Fruit fly (Drosophila melanogaster): Measurements from ENCODE around the gene Cp190.

The Cp190 gene

DNA sequence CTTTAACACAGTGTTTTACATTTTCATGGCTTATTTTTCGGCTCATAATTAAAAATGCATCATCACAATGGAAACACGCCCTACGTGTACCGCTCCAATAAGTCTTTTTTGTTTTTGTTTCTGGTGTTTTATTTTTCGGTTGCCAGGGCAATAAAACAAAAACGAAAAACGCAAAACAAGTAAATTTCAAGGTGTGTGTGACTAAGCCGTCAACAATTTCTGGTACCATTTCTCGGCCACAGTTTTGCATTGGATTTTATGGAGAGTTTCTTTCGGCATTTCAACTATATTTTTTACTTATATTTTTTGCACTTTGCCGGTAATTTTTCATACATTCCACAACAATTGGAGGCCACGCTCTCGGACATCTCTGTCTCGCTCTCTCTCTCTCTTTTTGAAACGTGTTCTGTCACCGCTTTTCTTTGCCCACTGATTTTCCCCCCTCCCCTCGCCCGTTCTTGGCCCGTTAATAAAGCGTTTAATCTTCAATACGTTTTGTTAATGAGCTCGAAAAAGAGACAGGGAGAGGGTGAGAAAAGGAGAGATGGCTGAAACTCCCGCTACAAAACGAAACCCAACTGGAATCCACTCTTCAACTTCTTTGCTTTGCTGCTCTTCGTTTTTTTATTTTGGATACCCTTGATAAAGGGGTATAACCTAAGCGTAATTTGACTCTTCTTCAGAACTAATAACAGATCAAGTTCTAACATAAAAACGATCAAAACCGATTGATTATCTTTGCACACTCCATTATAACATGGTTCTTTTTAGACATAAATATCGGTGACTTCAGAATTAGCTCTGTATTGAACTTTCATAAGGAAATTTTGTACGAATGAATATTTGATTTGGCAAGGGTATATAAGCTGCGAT is 18.2 kb upstream of the Cp190 start (continued):
- TF ChIP-seq Ets21C (GFP tag; optimal IDR thresholded peaks at IDR 0.05) (peak; percentile 32), CG4318 (GFP tag; optimal IDR thresholded peaks at IDR 0.05) (no peak), Ets96B (tag; optimal IDR thresholded peaks at IDR 0.05) (no peak), topi (GFP tag; optimal IDR thresholded peaks at IDR 0.05) (peak; percentile 38), Sox15 (GFP tag; optimal IDR thresholded peaks at IDR 0.05) (no peak), Blimp-1 (GFP tag; optimal IDR thresholded peaks at IDR 0.05) (peak; percentile 67), spab (GFP tag; optimal IDR thresholded peaks at IDR 0.05) (no peak), CG3919 (GFP tag; optimal IDR thresholded peaks at IDR 0.05) (no peak), dsx (GFP tag; optimal IDR thresholded peaks at IDR 0.05; ENCODE audit: poor library complexity, severe bottlenecking) (no peak), CG10631 (GFP tag; optimal IDR thresholded peaks at IDR 0.05) (no peak), Sox14 (GFP tag; optimal IDR thresholded peaks at IDR 0.05) (no peak), cyc (GFP tag; optimal IDR thresholded peaks at IDR 0.05) (peak; percentile 51), Hr4 (GFP tag; optimal IDR thresholded peaks at IDR 0.05) (no peak), CG6808 (GFP tag; optimal IDR thresholded peaks at IDR 0.05) (peak; percentile 44), acj6 (GFP tag; optimal IDR thresholded peaks at IDR 0.05) (no peak), CG10669 (GFP tag; optimal IDR thresholded peaks at IDR 0.05) (no peak), CG32006 (GFP tag; optimal IDR thresholded peaks at IDR 0.05) (no peak), Hr38 (GFP tag; optimal IDR thresholded peaks at IDR 0.05) (no peak), CG6792 (GFP tag; optimal IDR thresholded peaks at IDR 0.05) (peak; percentile 33), pdm3 (GFP tag; optimal IDR thresholded peaks at IDR 0.05) (no peak), dac (GFP tag; optimal IDR thresholded peaks at IDR 0.05) (no peak), CG11294 (GFP tag; IDR thresholded peaks at IDR 0.05) (no peak), CG3032 (tag; optimal IDR thresholded peaks at IDR 0.05) (no peak), Gug (GFP tag; IDR thresholded peaks at IDR 0.05) (no peak), ss (GFP tag; optimal IDR thresholded peaks at IDR 0.05) (peak in 1 of 2 experiments; percentile 47), Eip78C (GFP tag) (peak; percentile 79), CG9139 (GFP tag; optimal IDR thresholded peaks at IDR 0.05) (peak; percentile 1)

DNA sequence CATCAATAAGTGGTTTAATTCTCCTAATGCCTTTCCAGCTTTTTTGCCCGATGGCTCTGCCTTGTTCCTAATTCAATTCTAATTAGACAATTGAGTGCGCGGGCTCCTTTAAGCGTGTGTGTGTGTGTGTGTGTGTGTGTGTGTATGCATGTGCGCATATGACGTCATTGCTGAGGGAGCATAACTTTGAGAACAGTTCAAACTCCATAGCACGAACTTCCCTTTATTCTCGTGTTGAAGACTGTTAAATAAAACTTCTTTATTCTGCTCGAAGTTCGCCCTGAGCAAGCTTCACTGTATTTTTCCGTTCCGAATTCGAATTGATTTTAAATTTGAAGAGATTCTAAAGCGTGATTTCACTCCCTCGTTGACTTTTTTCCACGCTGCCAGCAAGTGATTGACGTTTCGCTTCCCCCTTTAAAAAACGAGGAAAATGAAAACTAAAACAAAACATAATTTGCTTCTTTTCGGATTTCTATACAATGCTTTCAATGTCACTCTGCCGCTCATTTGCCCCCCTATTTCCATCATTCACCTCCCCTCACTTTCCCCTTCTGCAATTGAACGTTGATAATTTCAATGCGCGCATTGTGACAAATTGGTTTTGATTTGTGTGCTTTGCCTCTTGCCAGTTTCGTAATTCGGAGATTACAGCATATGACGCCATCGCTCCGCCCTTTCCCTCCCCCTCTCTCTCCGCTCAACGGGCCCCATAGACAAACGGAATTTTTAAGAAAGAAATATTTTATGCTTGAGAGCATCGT is 17.4 kb upstream of the Cp190 start:
- TF ChIP-seq Eip78C (GFP tag): peak; percentile 4
- TF ChIP-seq vri (GFP tag; optimal IDR thresholded peaks at IDR 0.05): peak; percentile 93
- no peak for TF ChIP-seq cyc (GFP tag; optimal IDR thresholded peaks at IDR 0.05)
- peak; percentile 1 for TF ChIP-seq Hr39 (GFP tag; optimal IDR thresholded peaks at IDR 0.05)

dm6 chr3R:15291551-15292223 is 16.6 kb upstream of the Cp190 start:
- TF ChIP-seq CG10669 (GFP tag; optimal IDR thresholded peaks at IDR 0.05) (no peak), CG4318 (GFP tag; optimal IDR thresholded peaks at IDR 0.05) (no peak), Eip78C (GFP tag) (peak; percentile 55), OdsH (GFP tag; optimal IDR thresholded peaks at IDR 0.05) (no peak), CG9139 (GFP tag; optimal IDR thresholded peaks at IDR 0.05) (peak; percentile 33), CG3919 (GFP tag; optimal IDR thresholded peaks at IDR 0.05) (peak; percentile 11), fkh (GFP tag; optimal IDR thresholded peaks at IDR 0.05) (no peak), spab (GFP tag; optimal IDR thresholded peaks at IDR 0.05) (no peak), Hr4 (GFP tag; optimal IDR thresholded peaks at IDR 0.05) (no peak), net (GFP tag; optimal IDR thresholded peaks at IDR 0.05) (peak; percentile 3), Sox14 (GFP tag; optimal IDR thresholded peaks at IDR 0.05) (peak; percentile 9), fd59A (GFP tag; optimal IDR thresholded peaks at IDR 0.05) (peak; percentile 24), CG32006 (GFP tag; optimal IDR thresholded peaks at IDR 0.05) (peak; percentile 8), ss (GFP tag; optimal IDR thresholded peaks at IDR 0.05) (peak in 1 of 2 experiments; percentile 46), CG8632 (GFP tag; optimal IDR thresholded peaks at IDR 0.05) (peak; percentile 10), CG3032 (tag; optimal IDR thresholded peaks at IDR 0.05) (peak; percentile 53), svp (GFP tag) (peak; percentile 69), Gug (GFP tag; IDR thresholded peaks at IDR 0.05) (no peak), vri (GFP tag; optimal IDR thresholded peaks at IDR 0.05) (peak; percentile 58), CG6276 (GFP tag; optimal IDR thresholded peaks at IDR 0.05) (peak; percentile 29)

Data from whole organism, prepupa.